Worm (Caenorhabditis elegans): ENCODE data around the gene hpo-26.

DNA sequence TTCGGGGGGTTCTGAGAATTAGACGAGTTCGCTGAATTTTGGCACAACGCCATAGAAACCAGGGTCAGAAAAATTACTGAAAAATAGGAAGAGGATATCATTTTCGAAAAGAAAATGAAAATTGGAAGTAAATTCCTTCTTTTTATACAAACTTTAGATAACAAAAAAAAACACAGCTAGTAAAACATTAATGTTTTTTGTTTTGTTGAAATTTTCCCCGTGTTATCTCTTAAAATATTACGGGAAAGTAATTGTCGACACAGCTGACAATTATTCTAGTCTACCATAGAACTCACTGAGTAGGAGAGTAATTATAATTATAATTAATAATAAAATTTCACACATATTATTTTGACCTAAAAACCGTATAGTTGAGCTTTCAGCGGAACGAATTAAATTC lies 26.2 kb upstream of the hpo-26 start, which contains the start of gene spp-26:
- no peak for TF ChIP-seq ama-1 (optimal IDR thresholded peaks at IDR 0.05)
- no peak for TF ChIP-seq mdl-1 (tag; optimal IDR thresholded peaks at IDR 0.05)
